Worm (Caenorhabditis elegans): ENCODE measurements around the gene C44B11.1.

Gene C44B11.1

DNA sequence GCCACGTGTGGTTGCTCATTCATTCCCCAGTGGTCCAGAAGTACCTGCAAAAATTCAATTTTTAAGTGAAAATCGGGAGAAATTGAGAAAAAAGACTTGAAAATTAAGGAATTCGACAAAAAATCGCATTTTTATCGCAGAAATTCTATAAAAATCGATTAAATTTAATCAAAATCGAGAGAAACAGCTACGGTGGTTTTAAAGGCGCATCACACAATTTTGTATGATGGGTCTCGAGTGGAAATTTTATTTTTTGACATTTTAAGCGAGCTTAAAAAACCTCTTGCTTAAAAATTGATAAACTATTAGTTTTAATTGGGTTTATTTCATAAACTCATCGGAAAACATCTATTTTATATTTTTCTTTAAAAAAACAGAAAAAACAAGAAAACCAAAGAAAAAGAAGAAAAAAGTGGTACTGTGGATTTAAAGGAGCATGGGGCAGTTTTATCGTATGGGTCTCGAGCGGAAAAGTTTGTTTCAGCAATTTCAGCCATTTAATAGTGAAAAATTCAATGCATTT lies 27.9 kb upstream of the C44B11.1 start, which contains the start of gene nipa-1 (continued):
- no peak for TF ChIP-seq dpff-1 (tag; optimal IDR thresholded peaks at IDR 0.05)
- no peak for TF ChIP-seq rec-8 (tag; optimal IDR thresholded peaks at IDR 0.05)

DNA sequence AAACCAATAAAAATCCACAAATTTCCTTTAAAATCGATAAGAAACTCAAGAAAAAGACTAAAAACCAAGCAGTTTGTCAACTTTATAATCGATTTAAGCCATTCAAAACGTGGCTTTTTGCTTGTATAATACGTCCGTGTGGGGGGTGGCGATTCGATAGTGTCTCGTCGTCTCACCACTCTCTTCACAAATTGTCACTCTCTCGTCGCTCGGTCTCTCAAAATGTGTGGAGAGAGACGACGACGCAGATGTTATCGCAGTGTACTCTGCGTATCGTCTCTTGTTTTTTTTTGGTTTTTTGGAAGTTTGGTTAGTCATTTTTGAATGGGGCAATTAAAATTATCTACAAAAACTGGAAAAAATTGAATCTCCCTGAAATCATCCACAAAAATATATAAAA lies 27.5 kb upstream of the C44B11.1 start:
- TF ChIP-seq cebp-1 (GFP tag; IDR thresholded peaks at IDR 0.05) (no peak), cebp-1 (tag; optimal IDR thresholded peaks at IDR 0.05) (peak; percentile 25), F10E7.11 (tag; optimal IDR thresholded peaks at IDR 0.05) (no peak), hsf-1 (GFP tag; IDR thresholded peaks at IDR 0.05) (no peak), nhr-120 (GFP tag; IDR thresholded peaks at IDR 0.05) (no peak), attf-5 (GFP tag; optimal IDR thresholded peaks at IDR 0.05) (peak; percentile 27), nhr-80 (tag; optimal IDR thresholded peaks at IDR 0.05) (peak; percentile 64), hmg-1.2 (GFP tag; IDR thresholded peaks at IDR 0.05) (peak; percentile 75; the same call in 1 of the 2 replicates), nhr-90 (tag; optimal IDR thresholded peaks at IDR 0.05) (no peak), lir-1 (GFP tag; conservative IDR thresholded peaks at IDR 0.05) (no peak)

DNA sequence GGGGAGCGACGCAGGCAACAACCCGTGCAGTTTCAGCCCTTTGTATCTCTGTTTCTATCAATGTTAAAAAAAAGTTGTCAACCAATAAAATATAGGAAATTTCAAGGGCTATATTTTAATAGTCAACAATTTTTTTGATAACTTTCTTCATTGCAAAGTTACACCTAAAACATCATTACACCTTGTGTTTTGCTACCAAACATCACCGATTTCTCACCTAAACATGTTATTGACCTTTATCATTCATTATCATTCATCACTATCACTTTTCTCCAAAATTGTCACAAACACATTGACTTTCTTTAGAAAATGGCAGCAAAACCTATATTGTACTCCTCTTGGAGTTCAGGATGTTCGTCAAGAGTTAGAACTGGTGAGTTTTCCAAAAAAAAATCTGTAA lies 26.0 kb upstream of the C44B11.1 start, which contains the start of gene Y53G8B.1:
Gene Y53G8B.1, plus strand, starts transcription at position 242 of the 400 bp plus-strand sequence.
- TF ChIP-seq nfya-2 (GFP tag; IDR thresholded peaks at IDR 0.05) = no peak
- TF ChIP-seq dpff-1 (tag; optimal IDR thresholded peaks at IDR 0.05) = no peak
- no peak for TF ChIP-seq madf-6 (GFP tag; IDR thresholded peaks at IDR 0.05)
- TF ChIP-seq hlh-12 (tag; optimal IDR thresholded peaks at IDR 0.05) = no peak

DNA sequence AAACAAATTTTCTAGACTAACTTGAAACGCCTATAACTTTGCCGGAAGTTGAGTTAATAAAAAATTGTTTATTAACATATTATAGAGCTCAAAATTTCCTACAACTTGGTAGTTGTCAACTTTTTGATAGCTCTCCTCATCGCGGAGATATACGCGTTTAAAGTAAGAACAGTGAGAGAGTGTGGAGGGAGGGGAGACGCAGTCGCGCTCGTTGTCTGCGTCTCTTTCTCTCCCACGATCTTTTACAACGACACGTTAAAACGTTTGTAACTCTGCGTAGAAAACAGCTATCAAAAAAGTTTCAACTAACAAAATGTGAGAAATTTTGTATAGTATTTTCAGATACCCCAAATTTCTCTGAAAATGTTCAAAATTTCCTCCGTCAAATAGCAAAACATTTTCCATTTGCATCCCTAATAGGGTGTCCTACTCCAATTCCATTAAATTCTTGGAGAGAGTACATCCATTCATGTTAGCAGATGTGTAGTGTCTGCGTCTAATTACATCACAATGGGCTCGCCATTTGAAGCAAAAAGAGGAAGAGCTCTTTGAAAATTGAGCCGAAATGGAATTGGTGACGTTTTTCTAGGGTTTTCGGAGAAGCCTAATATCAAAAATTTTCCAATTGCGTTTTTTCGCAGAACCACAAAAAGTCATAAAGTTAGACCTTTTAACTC lies 18.6 kb upstream of the C44B11.1 start:
- TF ChIP-seq him-1 (tag; optimal IDR thresholded peaks at IDR 0.05) (no peak), hmg-1.2 (GFP tag; IDR thresholded peaks at IDR 0.05) (peak; percentile 57)

DNA sequence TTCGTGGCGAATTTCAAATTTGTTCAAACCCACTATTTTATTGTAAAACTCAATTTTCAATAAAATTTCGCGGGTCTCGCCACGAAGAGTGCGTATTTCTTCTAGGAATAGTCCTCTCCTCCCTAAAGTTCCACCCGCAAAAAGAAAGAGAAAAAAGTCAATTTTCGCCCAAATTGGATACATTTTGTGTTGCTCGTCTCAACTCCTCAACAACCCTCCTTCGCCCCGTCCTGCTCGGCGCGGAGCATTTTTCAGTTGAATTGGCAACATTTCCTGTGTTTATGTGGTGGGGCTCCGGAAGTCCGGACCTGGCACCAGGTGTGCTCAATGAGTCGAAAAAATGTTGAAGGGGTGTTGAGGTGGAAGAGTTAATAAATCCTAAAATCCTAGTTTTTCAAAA lies 17.0 kb upstream of the C44B11.1 start:
- TF ChIP-seq egl-44 (GFP tag; IDR thresholded peaks at IDR 0.05) = no peak
- TF ChIP-seq fkh-3 (tag; optimal IDR thresholded peaks at IDR 0.05) = no peak

DNA sequence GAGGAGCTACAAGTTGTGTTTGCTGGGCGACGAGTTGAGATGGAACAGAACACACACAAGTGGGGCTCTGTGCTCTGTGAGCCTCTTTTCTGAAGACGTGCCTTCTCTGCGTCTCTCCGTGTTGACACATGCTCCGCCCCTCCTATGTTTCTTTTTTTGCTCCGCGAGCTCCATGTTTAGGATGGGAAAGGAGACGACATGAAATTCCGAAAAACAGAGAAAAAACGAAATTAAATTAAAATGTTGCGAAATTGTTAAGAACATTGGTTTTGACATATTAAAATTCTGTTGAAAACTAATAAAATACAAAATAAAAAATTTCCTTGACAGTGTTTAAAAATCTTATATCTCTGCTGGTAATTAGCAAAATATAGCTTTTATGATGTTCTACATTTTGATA lies 15.9 kb upstream of the C44B11.1 start, which contains the start of gene mec-12:
Gene mec-12, minus strand, starts transcription at position 91 of the 400 bp plus-strand sequence.
- TF ChIP-seq cebp-1 (GFP tag; IDR thresholded peaks at IDR 0.05) (no peak), cebp-1 (tag; optimal IDR thresholded peaks at IDR 0.05) (peak; percentile 75), lin-26 (GFP tag; IDR thresholded peaks at IDR 0.05) (no peak), zfh-2 (GFP tag; conservative IDR thresholded peaks at IDR 0.05) (0 out of 2 replicates have a peak, but pooled peaks have one; percentile 11)

DNA sequence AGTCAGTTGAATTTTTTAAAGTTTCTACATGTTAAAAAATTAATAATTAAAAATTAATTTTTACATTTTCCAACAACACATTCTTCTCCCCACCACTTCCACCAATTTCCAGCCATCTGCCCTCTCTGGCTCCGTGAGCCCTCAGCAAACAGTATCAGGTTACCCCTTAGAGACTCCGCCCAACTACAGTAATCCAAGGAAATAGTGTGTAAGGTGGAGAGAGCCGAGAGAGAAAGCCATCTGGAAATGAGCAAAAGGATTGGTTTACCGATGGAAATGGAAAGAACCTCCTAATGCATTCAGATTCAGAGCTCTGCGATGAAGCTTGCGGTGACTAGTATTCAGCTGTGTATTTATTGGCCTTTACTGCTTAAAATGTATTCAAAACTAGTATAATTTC lies 14.8 kb upstream of the C44B11.1 start:
- no peak for TF ChIP-seq hmg-20 (GFP tag; IDR thresholded peaks at IDR 0.05)
- no peak for TF ChIP-seq K11D2.4 (GFP tag; IDR thresholded peaks at IDR 0.05)
- TF ChIP-seq B0261.1 (tag; optimal IDR thresholded peaks at IDR 0.05) = no peak
- TF ChIP-seq nfya-1 (tag; optimal IDR thresholded peaks at IDR 0.05; ENCODE audit: borderline replicate concordance, insufficient read depth) = no peak
- no peak for TF ChIP-seq ccch-3 (GFP tag; optimal IDR thresholded peaks at IDR 0.05)
- no peak for TF ChIP-seq ceh-27 (GFP tag; optimal IDR thresholded peaks at IDR 0.05)

All from whole organism, young adult.